Worm (Caenorhabditis elegans) whole organism, L4 larva: ENCODE measurements around the gene rpl-23.

Experiments used
- Y105C5A.15 ChIP-seq: fragments of 200-800 bp; sonication (Bioruptor generic); IDR thresholded peaks from 2 replicates; pipeline ENCODE4 v1.3.6; 2022; ENCODE audit warnings: missing genetic modification characterization, missing compliant biosample characterization
- egl-27 ChIP-seq: sonication (generic microtip); optimal IDR thresholded peaks from 3 replicates; lab custom pipeline; 2017; ENCODE audit warnings: missing biosample characterization, missing genetic modification reagents, missing genetic modification characterization
- nhr-11 ChIP-seq: fragments of 150-350 bp; optimal IDR thresholded peaks from 2 replicates; lab custom pipeline; 2014; ENCODE audit warnings: missing biosample characterization, missing genetic modification characterization
- tra-1 ChIP-seq: fragments of 200-800 bp; sonication (Bioruptor generic); IDR thresholded peaks from 2 replicates; pipeline ENCODE4 v1.3.6; 2022; ENCODE audit warnings: missing genetic modification reagents, missing genetic modification characterization, missing compliant biosample characterization
- unc-130 ChIP-seq: sonication (generic microtip); optimal IDR thresholded peaks from 2 replicates; lab custom pipeline; 2016; ENCODE audit warnings: missing genetic modification reagents, missing genetic modification characterization, missing compliant biosample characterization

- TF ChIP-seq egl-27 (tag; lab: Kevin White, UChicago) (no peak), nhr-11 (no peak), unc-130 (GFP tag; lab: Kevin White, UChicago) (no peak), tra-1 (GFP tag; lab: Robert Waterston, UW) (no peak), Y105C5A.15 (GFP tag; lab: Robert Waterston, UW) (no peak)
These were observed 41.3 kb upstream of the rpl-23 start, which contains the start of gene B0244.4 for ce11 chrIII:5747185-5747584.
